Fruit fly (Drosophila melanogaster): Measurements from ENCODE around the gene CG9917.
A peak's percentile ranks its signal among the peaks of the same experiment; 100 is the strongest.

The CG9917 gene

DNA sequence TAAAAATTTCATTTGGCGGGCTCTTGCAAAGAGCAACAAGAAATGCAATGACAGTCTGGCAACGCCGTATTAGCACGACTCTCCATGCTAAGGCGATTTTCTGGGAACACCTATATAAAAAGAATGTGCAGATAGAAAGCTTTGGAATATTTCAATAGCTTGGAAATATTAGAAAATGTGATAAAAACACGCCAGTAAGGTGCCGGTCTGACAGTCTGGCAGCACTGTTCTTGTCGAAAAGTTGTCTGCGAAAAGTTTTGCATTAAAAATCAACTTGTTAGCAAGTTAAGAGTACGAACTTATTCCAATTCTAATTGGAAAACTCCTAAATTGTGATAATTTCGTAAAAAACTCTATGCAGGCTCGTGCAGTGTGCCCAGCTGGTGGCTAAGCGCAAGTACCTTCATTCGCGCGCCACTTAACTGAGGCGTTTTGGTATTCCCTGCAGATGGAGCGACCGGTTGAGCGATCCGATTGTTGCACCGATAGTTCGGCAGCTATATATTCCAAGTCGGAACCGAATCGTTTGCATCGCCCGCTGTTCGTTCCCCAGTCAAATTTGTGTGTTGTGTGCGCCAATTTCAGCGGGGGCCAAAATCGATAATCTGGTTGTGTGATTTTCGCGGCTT, 45.0 kb downstream of the CG9917 start, which contains the start of gene eas (continued):
- no peak for TF ChIP-seq Abd-B (GFP tag; optimal IDR thresholded peaks at IDR 0.05)
- no peak for TF ChIP-seq CG2678 (tag; optimal IDR thresholded peaks at IDR 0.05)
- peak; percentile 59; the same call in 1 of the 2 replicates for TF ChIP-seq chm (GFP tag; IDR thresholded peaks at IDR 0.05)
- no peak for TF ChIP-seq vvl (GFP tag; IDR thresholded peaks at IDR 0.05)
- no peak for TF ChIP-seq CG6654 (GFP tag; optimal IDR thresholded peaks at IDR 0.05)
- TF ChIP-seq grn (GFP tag; optimal IDR thresholded peaks at IDR 0.05), result peak; percentile 22
- peak; percentile 73 for TF ChIP-seq Scr (GFP tag; IDR thresholded peaks at IDR 0.05; ENCODE audit: partially characterized antibody)
- TF ChIP-seq rib (GFP tag; IDR thresholded peaks at IDR 0.05), result no peak
- no peak for TF ChIP-seq NC2α (GFP tag; optimal IDR thresholded peaks at IDR 0.05)
- TF ChIP-seq az2 (GFP tag; optimal IDR thresholded peaks at IDR 0.05), result no peak
- TF ChIP-seq row (GFP tag; IDR thresholded peaks at IDR 0.05), result peak; percentile 63
- TF ChIP-seq crol (GFP tag; IDR thresholded peaks at IDR 0.05), result no peak
- no peak for TF ChIP-seq BtbVII (GFP tag; optimal IDR thresholded peaks at IDR 0.05)
- no peak for TF ChIP-seq wdn (GFP tag; IDR thresholded peaks at IDR 0.05)
- TF ChIP-seq fu2 (GFP tag; optimal IDR thresholded peaks at IDR 0.05), result no peak
- no peak for TF ChIP-seq ab (GFP tag; optimal IDR thresholded peaks at IDR 0.05)
- peak; percentile 93 for TF ChIP-seq onecut (GFP tag; IDR thresholded peaks at IDR 0.05)
- peak; percentile 75 for TF ChIP-seq Opbp (GFP tag; IDR thresholded peaks at IDR 0.05; ENCODE audit: partially characterized antibody)
- no peak for TF ChIP-seq yki (optimal IDR thresholded peaks at IDR 0.05)
- peak; percentile 14 for TF ChIP-seq CG15601 (tag; optimal IDR thresholded peaks at IDR 0.05)
- TF ChIP-seq Tbp (GFP tag; optimal IDR thresholded peaks at IDR 0.05), result no peak
- no peak for TF ChIP-seq chif (GFP tag; optimal IDR thresholded peaks at IDR 0.05)
- no peak for TF ChIP-seq CG17802 (tag; optimal IDR thresholded peaks at IDR 0.05)
- no peak for TF ChIP-seq Lpt (GFP tag; optimal IDR thresholded peaks at IDR 0.05)
- no peak for TF ChIP-seq CG8765 (GFP tag; IDR thresholded peaks at IDR 0.05)
- TF ChIP-seq sens-2 (GFP tag; IDR thresholded peaks at IDR 0.05), result no peak
- TF ChIP-seq scrt (GFP tag; optimal IDR thresholded peaks at IDR 0.05), result no peak
- TF ChIP-seq Doc2 (GFP tag; IDR thresholded peaks at IDR 0.05), result no peak
- no peak for TF ChIP-seq Bdp1 (GFP tag; optimal IDR thresholded peaks at IDR 0.05)
- no peak for TF ChIP-seq CG1792 (GFP tag; optimal IDR thresholded peaks at IDR 0.05)
- TF ChIP-seq dpn (GFP tag; optimal IDR thresholded peaks at IDR 0.05), result peak in 1 of 2 experiments; percentile 37
- no peak for TF ChIP-seq CG31365 (tag; optimal IDR thresholded peaks at IDR 0.05)
- TF ChIP-seq Sox102F (GFP tag; optimal IDR thresholded peaks at IDR 0.05), result no peak
- TF ChIP-seq CG2129 (GFP tag; IDR thresholded peaks at IDR 0.05; ENCODE audit: partially characterized antibody), result peak; percentile 31; the same call in 1 of the 2 replicates
- no peak for TF ChIP-seq E2f1 (GFP tag; IDR thresholded peaks at IDR 0.05)
- TF ChIP-seq Poxn (GFP tag; IDR thresholded peaks at IDR 0.05), result no peak
- no peak for TF ChIP-seq Chrac-16 (GFP tag; optimal IDR thresholded peaks at IDR 0.05)
- peak; percentile 24 to 92 for TF ChIP-seq insv (GFP tag; optimal IDR thresholded peaks at IDR 0.05)
- TF ChIP-seq CG16815 (GFP tag; optimal IDR thresholded peaks at IDR 0.05), result no peak
- TF ChIP-seq dimm (GFP tag; IDR thresholded peaks at IDR 0.05), result no peak
- no peak for TF ChIP-seq Eip74EF (GFP tag; optimal IDR thresholded peaks at IDR 0.05)
- peak; percentile 21 for TF ChIP-seq MESR4 (GFP tag; optimal IDR thresholded peaks at IDR 0.05)
- no peak for TF ChIP-seq CG31441 (GFP tag; IDR thresholded peaks at IDR 0.05)
- TF ChIP-seq Bgb (GFP tag; IDR thresholded peaks at IDR 0.05; ENCODE audit: partially characterized antibody), result peak; percentile 83
- no peak for TF ChIP-seq ara (GFP tag; IDR thresholded peaks at IDR 0.05)
- TF ChIP-seq CG12071 (GFP tag; optimal IDR thresholded peaks at IDR 0.05), result no peak
- no peak for TF ChIP-seq Vsx1 (GFP tag; optimal IDR thresholded peaks at IDR 0.05)
- TF ChIP-seq ci (GFP tag; IDR thresholded peaks at IDR 0.05), result peak; percentile 74
- peak; percentile 55 for TF ChIP-seq hkb (optimal IDR thresholded peaks at IDR 0.05)
- no peak for TF ChIP-seq hkb (GFP tag; IDR thresholded peaks at IDR 0.05)
- peak; percentile 11; the same call in 1 of the 2 replicates for TF ChIP-seq CG32532 (GFP tag; IDR thresholded peaks at IDR 0.05)
